Fruit fly (Drosophila melanogaster): ENCODE results near the gene pch2.

DNA sequence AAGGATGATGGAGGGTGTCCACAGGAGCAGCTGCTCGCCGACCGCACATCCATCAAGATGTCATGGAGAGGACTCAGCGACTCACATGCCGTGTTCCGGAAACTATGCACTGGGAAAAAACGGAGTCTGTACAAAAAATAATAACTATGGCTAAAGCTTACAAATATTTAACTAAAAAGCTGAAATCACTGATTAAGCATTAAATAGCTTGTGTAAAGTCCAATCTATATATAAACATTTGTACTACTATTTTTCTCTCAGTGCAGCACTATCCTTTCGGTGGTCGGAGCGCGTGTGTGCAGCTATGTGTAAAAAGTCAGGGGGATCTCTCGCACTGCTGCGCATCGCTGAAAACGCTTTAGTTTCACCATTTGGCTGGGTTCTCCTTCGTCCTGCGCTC is 34.6 kb upstream of the pch2 start:
- no peak for TF ChIP-seq Hr78 (GFP tag; optimal IDR thresholded peaks at IDR 0.05)
- TF ChIP-seq bbx (GFP tag; IDR thresholded peaks at IDR 0.05; ENCODE audit: partially characterized antibody) = no peak
- no peak for TF ChIP-seq CG30431 (GFP tag; optimal IDR thresholded peaks at IDR 0.05)
- no peak for TF ChIP-seq zen2 (GFP tag; IDR thresholded peaks at IDR 0.05; ENCODE audit: partially characterized antibody)
- TF ChIP-seq ttk (GFP tag; IDR thresholded peaks at IDR 0.05) = no peak
- TF ChIP-seq Spps (tag; optimal IDR thresholded peaks at IDR 0.05) = no peak
- no peak for TF ChIP-seq CG2116 (GFP tag; optimal IDR thresholded peaks at IDR 0.05)
- no peak for TF ChIP-seq gt (GFP tag; IDR thresholded peaks at IDR 0.05)

Measured in whole organism, embryonic.